Worm (Caenorhabditis elegans): Measurements from ENCODE around the gene Y97E10AR.3.

Y97E10AR.3 gene

DNA sequence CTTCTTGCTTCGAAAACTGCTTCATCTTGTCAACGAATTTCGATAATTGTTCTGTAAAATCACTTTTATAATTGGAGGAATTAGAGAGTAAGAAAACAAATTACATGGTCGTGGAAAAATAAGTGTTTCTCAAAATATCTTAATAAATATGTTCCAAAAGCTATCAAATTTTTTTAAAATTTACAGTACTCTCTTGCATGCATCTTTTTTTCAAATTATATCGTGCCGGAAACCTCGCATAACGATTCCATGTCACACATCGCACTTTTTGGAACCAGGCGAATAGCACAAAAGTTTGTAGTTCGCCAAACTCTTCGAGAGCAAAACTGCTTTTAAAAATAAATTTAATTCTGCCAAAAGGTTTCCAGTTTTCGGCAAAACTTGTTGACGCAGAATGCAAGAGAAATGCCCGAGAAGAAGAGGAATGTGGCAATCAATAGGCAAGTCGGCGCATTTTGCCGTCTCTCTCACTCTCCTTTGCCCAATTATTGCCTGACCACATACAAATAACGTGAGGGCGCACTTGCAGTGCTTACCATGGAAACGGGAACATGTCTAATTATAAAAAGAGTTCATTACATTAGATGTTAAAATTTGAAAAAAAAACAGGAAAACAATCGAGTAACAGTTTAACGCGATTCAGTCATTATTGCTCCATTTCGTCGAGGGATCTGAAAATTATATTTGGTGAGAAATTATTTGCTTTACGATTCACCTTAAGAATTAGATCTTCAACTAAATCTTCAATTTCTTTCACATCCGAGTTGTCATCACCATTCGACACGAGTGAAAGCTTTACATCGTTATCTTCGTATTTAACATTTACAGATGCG, at the start of gene Y97E10AR.3:
Gene Y97E10AR.3 (minus strand): TSS at position 51 of the 833 bp plus-strand sequence.
- TF ChIP-seq unc-42 (tag; optimal IDR thresholded peaks at IDR 0.05) (peak; percentile 21), sdc-2 (tag; optimal IDR thresholded peaks at IDR 0.05) (no peak)

DNA sequence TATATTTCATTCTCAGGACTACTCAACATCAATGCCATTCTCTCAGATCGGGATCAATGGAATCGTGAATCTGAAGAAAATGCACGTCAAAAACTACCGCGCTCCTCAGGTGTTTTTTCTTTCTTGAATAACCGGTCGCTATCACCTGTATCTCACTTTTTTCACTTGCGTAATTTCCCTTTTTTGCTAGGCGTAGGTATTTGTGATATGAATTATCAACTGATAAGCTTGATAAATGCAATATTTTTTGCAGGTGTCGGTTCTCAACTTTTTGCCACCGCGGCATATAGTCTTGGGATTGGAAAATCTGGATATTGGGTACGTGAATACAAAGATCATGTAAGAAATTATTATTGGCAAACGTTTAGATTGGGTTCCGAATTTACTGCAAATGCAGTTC, 47.9 kb upstream of the Y97E10AR.3 start:
- TF ChIP-seq npax-4 (tag; optimal IDR thresholded peaks at IDR 0.05) (no peak), nhr-232 (tag; optimal IDR thresholded peaks at IDR 0.05) (no peak), elt-2 (tag; optimal IDR thresholded peaks at IDR 0.05) (no peak), sox-4 (tag; optimal IDR thresholded peaks at IDR 0.05) (no peak), Y22D7AL.16 (tag; optimal IDR thresholded peaks at IDR 0.05) (no peak), tbx-7 (tag; optimal IDR thresholded peaks at IDR 0.05) (no peak), ceh-22 (tag; optimal IDR thresholded peaks at IDR 0.05) (no peak), F13H6.1 (tag; optimal IDR thresholded peaks at IDR 0.05) (no peak), C08G9.2 (tag; optimal IDR thresholded peaks at IDR 0.05) (no peak), zip-5 (tag; optimal IDR thresholded peaks at IDR 0.05) (no peak), odd-2 (tag; optimal IDR thresholded peaks at IDR 0.05) (no peak), nhr-11 (tag; optimal IDR thresholded peaks at IDR 0.05) (no peak), ahr-1 (tag; optimal IDR thresholded peaks at IDR 0.05) (no peak), ceh-2 (tag; optimal IDR thresholded peaks at IDR 0.05) (no peak), ceh-45 (GFP tag; IDR thresholded peaks at IDR 0.05) (no peak), T23F11.4 (GFP tag; optimal IDR thresholded peaks at IDR 0.05) (no peak), ceh-34 (tag; optimal IDR thresholded peaks at IDR 0.05) (no peak), syd-9 (tag; optimal IDR thresholded peaks at IDR 0.05) (no peak), hlh-8 (tag; optimal IDR thresholded peaks at IDR 0.05) (no peak), ceh-6 (GFP tag; optimal IDR thresholded peaks at IDR 0.05) (no peak)

DNA sequence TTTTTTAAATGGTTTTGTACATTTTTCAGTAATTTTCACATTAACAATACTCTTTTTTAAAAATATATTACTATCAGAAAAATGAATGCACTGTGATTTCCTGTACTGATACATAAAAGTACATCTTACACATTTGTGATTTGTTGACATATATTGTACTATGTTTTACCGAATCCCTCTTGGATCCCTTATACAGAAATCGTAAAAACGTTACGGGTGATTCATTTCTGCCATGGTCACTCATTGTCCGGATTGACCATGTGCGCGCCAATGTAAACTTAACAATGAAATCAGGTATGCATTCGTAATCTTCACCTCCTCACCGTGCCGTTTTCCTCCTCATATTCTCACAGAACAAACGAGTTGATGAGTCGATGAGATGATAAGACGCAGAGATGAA, 46.8 kb upstream of the Y97E10AR.3 start, which contains the start of gene ZC513.2:
Gene ZC513.2 (plus strand): TSS at position 301 of the 400 bp plus-strand sequence.
- TF ChIP-seq fkh-10 (GFP tag; optimal IDR thresholded peaks at IDR 0.05) (no peak), tbx-7 (tag; optimal IDR thresholded peaks at IDR 0.05) (no peak), unc-3 (GFP tag; conservative IDR thresholded peaks at IDR 0.05) (no peak), unc-3 (tag; optimal IDR thresholded peaks at IDR 0.05) (no peak), ceh-31 (tag; optimal IDR thresholded peaks at IDR 0.05) (no peak), ama-1 (optimal IDR thresholded peaks at IDR 0.05) (no peak), sox-4 (tag; optimal IDR thresholded peaks at IDR 0.05) (no peak), ztf-16 (tag; optimal IDR thresholded peaks at IDR 0.05) (no peak), ttx-3 (tag; optimal IDR thresholded peaks at IDR 0.05) (no peak), gmeb-2 (tag; optimal IDR thresholded peaks at IDR 0.05) (no peak), syd-9 (tag; optimal IDR thresholded peaks at IDR 0.05) (no peak)

DNA sequence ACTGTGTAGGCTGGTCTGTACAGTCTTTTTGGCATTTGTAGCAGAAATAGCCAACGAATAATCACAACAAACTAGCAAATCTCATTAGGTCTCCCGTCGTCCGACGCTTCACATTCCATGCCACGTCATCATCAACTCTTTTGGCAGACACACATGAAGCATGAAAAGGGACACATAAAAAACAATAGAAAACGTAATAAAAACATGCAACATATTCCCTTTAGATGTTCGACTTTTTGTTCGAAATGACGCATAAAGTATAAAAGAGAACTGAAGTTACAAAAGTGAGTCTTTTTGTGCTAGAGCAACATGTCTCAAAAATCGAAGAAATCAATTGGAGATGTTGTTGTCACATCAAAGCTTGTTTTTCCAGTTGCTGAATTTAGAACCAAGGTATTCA, 44.5 kb upstream of the Y97E10AR.3 start, which contains the start of gene sth-1:
Gene sth-1 (plus strand): TSS at position 301 of the 400 bp plus-strand sequence.
- TF ChIP-seq ceh-45 (GFP tag; IDR thresholded peaks at IDR 0.05) (no peak), unc-55 (GFP tag; optimal IDR thresholded peaks at IDR 0.05) (no peak), che-1 (tag; optimal IDR thresholded peaks at IDR 0.05) (no peak), pros-1 (tag; optimal IDR thresholded peaks at IDR 0.05) (no peak), ceh-14 (tag; optimal IDR thresholded peaks at IDR 0.05) (no peak), ceh-19 (GFP tag; optimal IDR thresholded peaks at IDR 0.05) (no peak)

DNA sequence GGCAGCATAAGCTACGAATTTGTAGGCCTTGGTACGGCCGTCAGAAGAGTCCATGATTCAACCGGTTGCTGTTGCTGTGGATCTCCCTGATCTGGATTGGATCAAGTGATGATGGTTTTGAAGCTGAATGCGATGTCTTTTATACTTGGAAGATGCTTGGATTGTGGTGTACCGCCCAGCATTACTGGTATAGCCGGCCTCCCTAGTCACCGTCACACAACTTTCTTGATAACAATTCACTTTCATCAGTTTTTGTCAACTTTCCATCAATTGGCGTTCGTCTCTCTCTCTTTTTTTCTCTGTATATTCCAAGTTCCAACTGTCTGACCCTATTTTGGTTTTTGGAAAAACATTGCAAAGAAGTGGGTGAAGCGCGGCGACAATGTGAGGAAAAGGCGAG, 43.5 kb upstream of the Y97E10AR.3 start, which contains the start of gene col-43:
Gene col-43 (minus strand): TSS at position 101 of the 400 bp plus-strand sequence.
- TF ChIP-seq npax-4 (tag; optimal IDR thresholded peaks at IDR 0.05) (no peak), pat-9 (tag; optimal IDR thresholded peaks at IDR 0.05) (no peak), fkh-10 (GFP tag; optimal IDR thresholded peaks at IDR 0.05) (no peak), odd-2 (tag; optimal IDR thresholded peaks at IDR 0.05) (no peak), hlh-15 (tag; optimal IDR thresholded peaks at IDR 0.05) (no peak), F13H6.1 (tag; optimal IDR thresholded peaks at IDR 0.05) (no peak), ceh-6 (GFP tag; optimal IDR thresholded peaks at IDR 0.05) (no peak), nhr-232 (tag; optimal IDR thresholded peaks at IDR 0.05) (no peak), ceh-14 (tag; optimal IDR thresholded peaks at IDR 0.05) (no peak), ets-4 (tag; optimal IDR thresholded peaks at IDR 0.05) (no peak)
